Worm (Caenorhabditis elegans): ENCODE measurements around the gene F20C5.5.

DNA sequence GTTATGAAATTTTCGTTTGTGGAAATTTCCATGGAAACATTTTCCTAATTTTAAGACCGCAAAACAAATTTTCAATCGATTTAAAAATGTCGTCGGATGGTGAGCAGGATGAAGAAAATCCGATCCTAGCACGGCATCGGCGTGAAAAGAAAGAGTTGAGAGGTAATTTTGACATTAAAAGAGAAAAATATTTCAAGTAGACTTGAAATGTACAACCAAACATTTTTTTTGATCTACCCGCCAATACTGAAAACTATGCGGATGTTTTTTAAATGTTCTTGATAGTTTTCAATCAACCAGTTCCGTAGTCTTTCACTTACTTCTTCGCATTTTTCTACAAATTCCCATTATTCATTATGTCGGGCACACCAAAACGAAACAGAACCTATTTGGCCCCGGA is 41.3 kb downstream of the F20C5.5 start, which contains the start of gene otub-3:
- TF ChIP-seq unc-62 (GFP tag; optimal IDR thresholded peaks at IDR 0.05) (no peak), blmp-1 (tag; optimal IDR thresholded peaks at IDR 0.05; ENCODE audit: insufficient read depth) (no peak), ceh-82 (tag; optimal IDR thresholded peaks at IDR 0.05) (no peak), nhr-129 (tag; optimal IDR thresholded peaks at IDR 0.05) (no peak), snpc-4 (tag; optimal IDR thresholded peaks at IDR 0.05) (no peak)
